Worm (Caenorhabditis elegans) whole organism, L4 larva: ENCODE measurements around the gene C53C7.3.
"Not testable (repeated sequence)": the region's sequence is repeated elsewhere in the genome, so short reads cannot be mapped to it uniquely, and the experiment has no call there.

Experiments
- D1046.2 ChIP-seq: fragments of 200-800 bp; sonication (Bioruptor generic); IDR thresholded peaks from 2 replicates; pipeline ENCODE4 v1.3.6; 2022; ENCODE audit warnings: missing genetic modification characterization, missing compliant biosample characterization
- F10B5.3 ChIP-seq: sonication (generic microtip); optimal IDR thresholded peaks from 2 replicates; lab custom pipeline; 2016; ENCODE audit warnings: mild to moderate bottlenecking, missing genetic modification characterization, missing compliant biosample characterization
- F37D6.2 ChIP-seq: sonication (generic microtip); optimal IDR thresholded peaks from 2 replicates; lab custom pipeline; 2016; ENCODE audit warnings: mild to moderate bottlenecking, missing genetic modification characterization, missing compliant biosample characterization
- F49E8.2 ChIP-seq: sonication (generic microtip); optimal IDR thresholded peaks from 2 replicates; lab custom pipeline; 2016; ENCODE audit warnings: missing compliant biosample characterization, mild to moderate bottlenecking, missing genetic modification characterization, borderline replicate concordance
- T20F7.1 ChIP-seq: fragments of 200-800 bp; sonication (Bioruptor generic); optimal IDR thresholded peaks from 2 replicates; lab custom pipeline; 2018; ENCODE audit warnings: mild to moderate bottlenecking, missing genetic modification characterization, missing compliant biosample characterization
- T26A8.4 ChIP-seq: fragments of 200-800 bp; sonication (Bioruptor generic); IDR thresholded peaks from 2 replicates; pipeline ENCODE4 v1.3.6; 2022; ENCODE audit warnings: missing genetic modification characterization, missing compliant biosample characterization
- Y105C5A.15 ChIP-seq: fragments of 200-800 bp; sonication (Bioruptor generic); IDR thresholded peaks from 2 replicates; pipeline ENCODE4 v1.3.6; 2022; ENCODE audit warnings: missing genetic modification characterization, missing compliant biosample characterization
- Y48G9A.11 ChIP-seq: fragments of 200-800 bp; sonication (Bioruptor generic); IDR thresholded peaks from 2 replicates; pipeline ENCODE4 v1.3.6; 2022; ENCODE audit warnings: missing genetic modification reagents, missing genetic modification characterization, missing compliant biosample characterization
- Y5F2A.4 ChIP-seq: fragments of 200-800 bp; sonication (Bioruptor generic); optimal IDR thresholded peaks from 2 replicates; lab custom pipeline; 2018; ENCODE audit warnings: mild to moderate bottlenecking, missing genetic modification characterization, missing compliant biosample characterization
- Y75B8A.6 ChIP-seq: fragments of 200-800 bp; sonication (Bioruptor generic); IDR thresholded peaks from 2 replicates; pipeline ENCODE4 v1.3.6; 2022; ENCODE audit warnings: missing genetic modification reagents, missing genetic modification characterization, missing compliant biosample characterization
- ZK337.2 ChIP-seq: fragments of 200-800 bp; sonication (Bioruptor generic); IDR thresholded peaks from 2 replicates; pipeline ENCODE4 v1.3.6; 2022; ENCODE audit warnings: missing genetic modification reagents, missing genetic modification characterization, missing compliant biosample characterization
- aha-1 ChIP-seq: fragments of 150-350 bp; peaks from one replicate; lab custom pipeline; 2014; ENCODE audit warnings: missing biosample characterization, missing genetic modification characterization
- arid-1 ChIP-seq: fragments of 200-800 bp; sonication (Bioruptor generic); conservative IDR thresholded peaks from 2 replicates; pipeline ENCODE4 v1.3.6; 2022; ENCODE audit warnings: missing genetic modification reagents, missing genetic modification characterization, missing compliant biosample characterization
- ceh-32 ChIP-seq: sonication (generic microtip); optimal IDR thresholded peaks from 2 replicates; lab custom pipeline; 2016; ENCODE audit warnings: mild to moderate bottlenecking, missing genetic modification characterization, missing compliant biosample characterization; ENCODE audit not compliant: poor library complexity
- ceh-44 ChIP-seq: fragments of 200-800 bp; sonication (Bioruptor generic); IDR thresholded peaks from 2 replicates; pipeline ENCODE4 v1.3.6; 2022; ENCODE audit warnings: missing genetic modification reagents, missing genetic modification characterization, missing compliant biosample characterization
- daf-16 ChIP-seq, 3 experiments: sonication (generic microtip); optimal IDR thresholded peaks; 2 replicates each; lab custom pipeline; 2016 to 2017; ENCODE audit warnings: missing genetic modification characterization in 3 of 3, missing genetic modification reagents in 3 of 3, mild to moderate bottlenecking in 2 of 3, missing compliant biosample characterization in 2 of 3, missing biosample characterization in 1 of 3, moderate library complexity in 1 of 3
- daf-19 ChIP-seq: fragments of 200-800 bp; sonication (Bioruptor generic); conservative IDR thresholded peaks from 2 replicates; pipeline ENCODE4 v1.3.6; 2022; ENCODE audit warnings: missing genetic modification characterization, missing compliant biosample characterization
- daf-8 ChIP-seq: fragments of 200-800 bp; sonication (Bioruptor generic); IDR thresholded peaks from 2 replicates; pipeline ENCODE4 v1.3.6; 2022; ENCODE audit warnings: missing genetic modification characterization, missing compliant biosample characterization
- dmd-6 ChIP-seq: fragments of 200-800 bp; sonication (Bioruptor generic); IDR thresholded peaks from 2 replicates; pipeline ENCODE4 v1.3.6; 2022; ENCODE audit warnings: missing genetic modification reagents, missing genetic modification characterization, missing compliant biosample characterization
- dmd-8 ChIP-seq: fragments of 200-800 bp; sonication (Bioruptor generic); IDR thresholded peaks from 2 replicates; pipeline ENCODE4 v1.3.6; 2022; ENCODE audit warnings: missing genetic modification characterization, missing compliant biosample characterization
- fkh-10 ChIP-seq: fragments of 150-350 bp; optimal IDR thresholded peaks from 2 replicates; lab custom pipeline; 2014; ENCODE audit warnings: missing biosample characterization, missing genetic modification reagents, missing genetic modification characterization
- gei-8 ChIP-seq: fragments of 200-800 bp; sonication (Bioruptor generic); optimal IDR thresholded peaks from 2 replicates; lab custom pipeline; 2018; ENCODE audit warnings: mild to moderate bottlenecking, missing genetic modification characterization, missing compliant biosample characterization
- hif-1 ChIP-seq, 2 experiments: sonication (generic microtip); optimal IDR thresholded peaks; 2 replicates each; lab custom pipeline; 2016 to 2017; ENCODE audit warnings: missing compliant biosample characterization in 2 of 2, missing genetic modification characterization in 2 of 2, missing genetic modification reagents in 2 of 2, missing genotype in 2 of 2, mild to moderate bottlenecking in 1 of 2
- hlh-11 ChIP-seq: fragments of 200-800 bp; sonication (Bioruptor generic); optimal IDR thresholded peaks from 2 replicates; lab custom pipeline; 2018; ENCODE audit warnings: mild to moderate bottlenecking, missing genetic modification characterization, missing compliant biosample characterization
- hmg-1.1 ChIP-seq: fragments of 200-800 bp; sonication (Bioruptor generic); IDR thresholded peaks from 2 replicates; pipeline ENCODE4 v1.3.6; 2022; ENCODE audit warnings: missing genetic modification reagents, missing genetic modification characterization, missing compliant biosample characterization
- jun-1 ChIP-seq: fragments of 150-350 bp; optimal IDR thresholded peaks from 2 replicates; lab custom pipeline; 2014; ENCODE audit warnings: missing biosample characterization, missing genetic modification reagents, missing genetic modification characterization
- lin-1 ChIP-seq: fragments of 200-800 bp; sonication (Bioruptor generic); IDR thresholded peaks from 2 replicates; pipeline ENCODE4 v1.3.6; 2022; ENCODE audit warnings: missing genetic modification reagents, missing genetic modification characterization, missing compliant biosample characterization
- lir-3 ChIP-seq: sonication (generic microtip); optimal IDR thresholded peaks from 2 replicates; lab custom pipeline; 2016; ENCODE audit warnings: mild to moderate bottlenecking, missing genetic modification characterization, missing compliant biosample characterization
- lsy-2 ChIP-seq, 2 experiments: fragments of 150-350 bp in 1 of 2; sonication (generic microtip) in 1 of 2; optimal IDR thresholded peaks; 2 replicates each; lab custom pipeline; 2014 to 2017; ENCODE audit warnings: missing biosample characterization in 2 of 2, missing genetic modification characterization in 2 of 2
- mdl-1 ChIP-seq, 2 experiments: fragments of 150-350 bp in 1 of 2; sonication (generic microtip) in 1 of 2; optimal IDR thresholded peaks; 2 replicates each; lab custom pipeline; 2014 to 2017; ENCODE audit warnings: missing biosample characterization in 2 of 2, missing genetic modification characterization in 2 of 2
- mes-2 ChIP-seq: sonication (generic microtip); optimal IDR thresholded peaks from 2 replicates; lab custom pipeline; 2016; ENCODE audit warnings: missing genotype, mild to moderate bottlenecking, missing genetic modification characterization, missing compliant biosample characterization; ENCODE audit not compliant: poor library complexity, severe bottlenecking
- mxl-2 ChIP-seq: fragments of 200-800 bp; sonication (Bioruptor generic); conservative IDR thresholded peaks from 2 replicates; pipeline ENCODE4 v1.3.6; 2022; ENCODE audit warnings: missing genetic modification reagents, missing genetic modification characterization, missing compliant biosample characterization
- nhr-111 ChIP-seq: fragments of 200-800 bp; sonication (Bioruptor generic); optimal IDR thresholded peaks from 2 replicates; lab custom pipeline; 2018; ENCODE audit warnings: mild to moderate bottlenecking, missing genetic modification characterization, missing compliant biosample characterization
- nhr-41 ChIP-seq: fragments of 200-800 bp; sonication (Bioruptor generic); IDR thresholded peaks from 2 replicates; pipeline ENCODE4 v1.3.6; 2022; ENCODE audit warnings: missing genetic modification reagents, missing genetic modification characterization, missing compliant biosample characterization
- nhr-6 ChIP-seq: fragments of 150-350 bp; optimal IDR thresholded peaks from 2 replicates; lab custom pipeline; 2014; ENCODE audit warnings: missing biosample characterization, missing genetic modification characterization
- pha-4 ChIP-seq, 2 experiments: fragments of 150-350 bp in 1 of 2; fragments of 200-800 bp in 1 of 2; sonication (Bioruptor generic) in 1 of 2; IDR thresholded peaks in 1 of 2; optimal IDR thresholded peaks in 1 of 2; 2 replicates each; pipeline versions ENCODE4 v1.3.6 to Lab custom; 2014 to 2022; ENCODE audit warnings: missing genetic modification characterization in 2 of 2, missing genetic modification reagents in 2 of 2, missing biosample characterization in 1 of 2, missing compliant biosample characterization in 1 of 2
- php-3 ChIP-seq: fragments of 200-800 bp; sonication (Bioruptor generic); IDR thresholded peaks from 2 replicates; pipeline ENCODE4 v1.3.6; 2022; ENCODE audit warnings: missing genetic modification reagents, missing genetic modification characterization, missing compliant biosample characterization
- saeg-2 ChIP-seq: fragments of 200-800 bp; sonication (Bioruptor generic); IDR thresholded peaks from 2 replicates; pipeline ENCODE4 v1.3.6; 2022; ENCODE audit warnings: missing genetic modification reagents, missing genetic modification characterization, missing compliant biosample characterization
- set-16 ChIP-seq: fragments of 200-800 bp; sonication (Bioruptor generic); IDR thresholded peaks from 2 replicates; pipeline ENCODE4 v1.3.6; 2022; ENCODE audit warnings: missing genetic modification reagents, missing genetic modification characterization, missing compliant biosample characterization
- spr-1 ChIP-seq: sonication (generic microtip); optimal IDR thresholded peaks from 2 replicates; lab custom pipeline; 2016; ENCODE audit warnings: mild to moderate bottlenecking, missing genetic modification characterization, missing compliant biosample characterization
- tag-97 ChIP-seq: fragments of 200-800 bp; sonication (Bioruptor generic); IDR thresholded peaks from 2 replicates; pipeline ENCODE4 v1.3.6; 2022; ENCODE audit warnings: missing genetic modification characterization, missing compliant biosample characterization
- unc-130 ChIP-seq: sonication (generic microtip); optimal IDR thresholded peaks from 2 replicates; lab custom pipeline; 2016; ENCODE audit warnings: missing genetic modification reagents, missing genetic modification characterization, missing compliant biosample characterization
- unc-62 ChIP-seq, 3 experiments: fragments of 150-350 bp in 1 of 3; sonication (generic microtip); optimal IDR thresholded peaks in 2 of 3; peaks in 1 of 3; 1 replicate in 1 of 3; 2 replicates in 2 of 3; lab custom pipeline; 2014 to 2017; ENCODE audit warnings: missing biosample characterization in 3 of 3, missing genetic modification characterization in 3 of 3, missing genetic modification reagents in 3 of 3, missing genotype in 1 of 3
- vab-7 ChIP-seq: fragments of 200-800 bp; sonication (Bioruptor generic); IDR thresholded peaks from 2 replicates; pipeline ENCODE4 v1.3.6; 2022; ENCODE audit warnings: missing genetic modification reagents, missing genetic modification characterization, missing compliant biosample characterization
- zfp-2 ChIP-seq: sonication (generic microtip); optimal IDR thresholded peaks from 2 replicates; lab custom pipeline; 2016; ENCODE audit warnings: mild to moderate bottlenecking, missing genetic modification characterization, missing compliant biosample characterization
- zip-11 ChIP-seq: fragments of 200-800 bp; sonication (Bioruptor generic); IDR thresholded peaks from 2 replicates; pipeline ENCODE4 v1.3.6; 2022; ENCODE audit warnings: missing genetic modification characterization, missing compliant biosample characterization
- zip-2 ChIP-seq: fragments of 150-350 bp; optimal IDR thresholded peaks from 2 replicates; lab custom pipeline; 2014; ENCODE audit warnings: missing biosample characterization, missing genetic modification characterization
- ztf-7 ChIP-seq: fragments of 150-350 bp; optimal IDR thresholded peaks from 2 replicates; lab custom pipeline; 2014; ENCODE audit warnings: missing biosample characterization, missing genetic modification characterization

Gene C53C7.3

ce11 chrX:13046324-13046723 lies 2.0 kb upstream of the C53C7.3 start (continued):
- peak; percentile 85 for TF ChIP-seq jun-1
- peak; percentile 52 for TF ChIP-seq unc-130
- peak; percentile 55 to 63 for TF ChIP-seq hif-1 (tag; optimal IDR thresholded peaks at IDR 0.05; lab: Kevin White, UChicago)
- peak; percentile 57 for TF ChIP-seq F10B5.3
- peak; percentile 99 for TF ChIP-seq hmg-1.1 (GFP tag; lab: Robert Waterston, UW)
- TF ChIP-seq gei-8 (GFP tag; lab: Kevin White, UChicago) = peak; percentile 95
- peak; percentile 92 for TF ChIP-seq nhr-111
- peak; percentile 96; the same call in 1 of the 2 replicates for TF ChIP-seq pha-4 (GFP tag; IDR thresholded peaks at IDR 0.05; lab: Robert Waterston, UW)
- TF ChIP-seq pha-4 (tag; optimal IDR thresholded peaks at IDR 0.05; lab: Kevin White, UChicago) = peak; percentile 11
- TF ChIP-seq dmd-8 (GFP tag; lab: Robert Waterston, UW) = peak; percentile 95
- TF ChIP-seq daf-8 (GFP tag; lab: Robert Waterston, UW) = 0 out of 2 replicates have a peak, but pooled peaks have one; percentile 35
- TF ChIP-seq tag-97 (GFP tag; lab: Robert Waterston, UW) = 0 out of 2 replicates have a peak, but pooled peaks have one; percentile 50
- peak; percentile 77 for TF ChIP-seq mxl-2 (GFP tag; lab: Robert Waterston, UW)
- TF ChIP-seq unc-62 (GFP tag; optimal IDR thresholded peaks at IDR 0.05 in 1 of 2; lab: Kevin White, UChicago) = peak in 1 of 2 experiments; percentile 97
- TF ChIP-seq unc-62 (tag; optimal IDR thresholded peaks at IDR 0.05; lab: Kevin White, UChicago) = not testable (repeated sequence)
- peak; percentile 87 for TF ChIP-seq saeg-2
- TF ChIP-seq aha-1 (tag; lab: Kevin White, UChicago) = peak; percentile 100
- TF ChIP-seq ceh-32 (tag; lab: Kevin White, UChicago) = peak; percentile 35
- TF ChIP-seq zip-11 (GFP tag; lab: Robert Waterston, UW) = peak; percentile 90
- peak; percentile 86 for TF ChIP-seq php-3 (GFP tag; lab: Robert Waterston, UW)
- TF ChIP-seq T20F7.1 = peak; percentile 77
- TF ChIP-seq fkh-10 (GFP tag; lab: Kevin White, UChicago) = peak; percentile 81
- TF ChIP-seq mes-2 (tag; lab: Kevin White, UChicago) = peak; percentile 82
- TF ChIP-seq hlh-11 (tag; lab: Kevin White, UChicago) = peak; percentile 75
- peak in 1 of 2 experiments; percentile 45 for TF ChIP-seq lsy-2 (tag; optimal IDR thresholded peaks at IDR 0.05; lab: Kevin White, UChicago)
- peak; percentile 91 for TF ChIP-seq ZK337.2 (GFP tag; lab: Robert Waterston, UW)
- TF ChIP-seq zfp-2 (tag; lab: Kevin White, UChicago) = peak; percentile 67
- TF ChIP-seq vab-7 (GFP tag; lab: Robert Waterston, UW) = peak; percentile 96
- peak; percentile 95 for TF ChIP-seq daf-19 (GFP tag; lab: Robert Waterston, UW)
- TF ChIP-seq spr-1 = peak; percentile 75
- peak; percentile 49 for TF ChIP-seq F49E8.2 (tag; lab: Kevin White, UChicago)
- TF ChIP-seq set-16 (GFP tag; lab: Robert Waterston, UW) = peak; percentile 63; the same call in 1 of the 2 replicates
- peak; percentile 81 for TF ChIP-seq Y5F2A.4
- TF ChIP-seq F37D6.2 (tag; lab: Kevin White, UChicago) = peak; percentile 85
- TF ChIP-seq nhr-41 (GFP tag; lab: Robert Waterston, UW) = peak; percentile 85
- TF ChIP-seq arid-1 (GFP tag; lab: Robert Waterston, UW) = peak; percentile 95
- peak; percentile 80 for TF ChIP-seq zip-2
- peak; percentile 74; the same call in 1 of the 2 replicates for TF ChIP-seq Y48G9A.11
- TF ChIP-seq lir-3 = peak; percentile 73
- TF ChIP-seq daf-16 (GFP tag; optimal IDR thresholded peaks at IDR 0.05; lab: Kevin White, UChicago) = peak; percentile 57 to 94
- peak; percentile 85 for TF ChIP-seq daf-16 (tag; optimal IDR thresholded peaks at IDR 0.05; lab: Kevin White, UChicago)
- TF ChIP-seq D1046.2 = peak; percentile 78
- peak; percentile 96 for TF ChIP-seq T26A8.4 (GFP tag; lab: Robert Waterston, UW)
- TF ChIP-seq mdl-1 (tag; optimal IDR thresholded peaks at IDR 0.05; lab: Kevin White, UChicago) = peak; percentile 66 to 75
- TF ChIP-seq ztf-7 (tag; lab: Kevin White, UChicago) = peak; percentile 77
- peak; percentile 93 for TF ChIP-seq Y105C5A.15 (GFP tag; lab: Robert Waterston, UW)
- peak; percentile 94 for TF ChIP-seq lin-1
- TF ChIP-seq nhr-6 (tag; lab: Kevin White, UChicago) = peak; percentile 70
- peak; percentile 87 for TF ChIP-seq dmd-6 (GFP tag; lab: Robert Waterston, UW)
- peak; percentile 76 for TF ChIP-seq Y75B8A.6 (GFP tag; lab: Robert Waterston, UW)
- peak; percentile 96 for TF ChIP-seq ceh-44
